Fruit fly (Drosophila melanogaster) whole organism, embryonic: Measurements from ENCODE around the gene CG34125.

Experiments
- Adf1 ChIP-seq: fragments of 200-800 bp; sonication (Bioruptor generic); IDR thresholded peaks from 2 replicates; pipeline ENCODE4 v1.3.6; 2022; ENCODE audit warnings: missing biosample characterization, missing genetic modification characterization
- Bteb2 ChIP-seq: fragments of 200-800 bp; sonication (Bioruptor generic); optimal IDR thresholded peaks from 2 replicates; lab custom pipeline; 2016; ENCODE audit warnings: missing biosample characterization, missing genetic modification characterization
- CG10431 ChIP-seq: fragments of 200-800 bp; sonication (Bioruptor generic); optimal IDR thresholded peaks from 3 replicates; lab custom pipeline; 2018; ENCODE audit warnings: missing biosample characterization, mild to moderate bottlenecking, missing genetic modification characterization
- CG10565 ChIP-seq: fragments of 200-800 bp; sonication (Bioruptor generic); optimal IDR thresholded peaks from 3 replicates; lab custom pipeline; 2016; ENCODE audit warnings: missing biosample characterization, mild to moderate bottlenecking, missing genetic modification characterization
- CG10959 ChIP-seq: fragments of 200-800 bp; sonication (Bioruptor generic); IDR thresholded peaks from 2 replicates; pipeline ENCODE4 v1.3.6; 2022; ENCODE audit warnings: missing biosample characterization, missing genetic modification characterization
- CG11504 ChIP-seq: fragments of 200-800 bp; sonication (Bioruptor generic); optimal IDR thresholded peaks from 3 replicates; lab custom pipeline; 2019; ENCODE audit warnings: missing biosample characterization, mild to moderate bottlenecking, missing genetic modification characterization, moderate library complexity
- CG11695 ChIP-seq: fragments of 200-800 bp; sonication (Bioruptor generic); IDR thresholded peaks from 3 replicates; pipeline ENCODE4 v1.3.6; 2022; ENCODE audit warnings: missing biosample characterization, missing genetic modification characterization
- CG12219 ChIP-seq: fragments of 200-800 bp; sonication (Bioruptor generic); optimal IDR thresholded peaks from 3 replicates; lab custom pipeline; 2018; ENCODE audit warnings: missing biosample characterization, mild to moderate bottlenecking, missing genetic modification characterization
- CG13424 ChIP-seq: fragments of 200-800 bp; sonication (Bioruptor generic); optimal IDR thresholded peaks from 2 replicates; lab custom pipeline; 2019; ENCODE audit warnings: missing biosample characterization, mild to moderate bottlenecking, missing genetic modification characterization, moderate library complexity
- CG13624 ChIP-seq: fragments of 200-800 bp; sonication (Bioruptor generic); optimal IDR thresholded peaks from 2 replicates; lab custom pipeline; 2016; ENCODE audit warnings: missing biosample characterization, missing genetic modification characterization
- CG18764 ChIP-seq: fragments of 200-800 bp; sonication (Bioruptor generic); optimal IDR thresholded peaks from 3 replicates; lab custom pipeline; 2016; ENCODE audit warnings: missing biosample characterization, missing genetic modification characterization
- CG33213 ChIP-seq: fragments of 200-800 bp; sonication (Bioruptor generic); optimal IDR thresholded peaks from 3 replicates; lab custom pipeline; 2016; ENCODE audit warnings: missing biosample characterization, missing genetic modification characterization
- CG5180 ChIP-seq: fragments of 200-800 bp; sonication (Bioruptor generic); optimal IDR thresholded peaks from 3 replicates; lab custom pipeline; 2017; ENCODE audit warnings: missing biosample characterization, missing genetic modification characterization, mild to moderate bottlenecking, moderate library complexity, missing genetic modification reagents
- CG5245 ChIP-seq: fragments of 200-800 bp; sonication (Bioruptor generic); optimal IDR thresholded peaks from 3 replicates; lab custom pipeline; 2016; ENCODE audit warnings: missing biosample characterization, missing genetic modification characterization
- CG6654 ChIP-seq: fragments of 200-800 bp; sonication (Bioruptor generic); optimal IDR thresholded peaks from 2 replicates; lab custom pipeline; 2017; ENCODE audit warnings: missing biosample characterization, mild to moderate bottlenecking, missing genetic modification characterization
- CG7357 ChIP-seq: fragments of 200-800 bp; sonication (Bioruptor generic); IDR thresholded peaks from 3 replicates; pipeline ENCODE4 v1.3.6; 2022; ENCODE audit warnings: missing biosample characterization, missing genetic modification characterization
- CG9817 ChIP-seq: fragments of 200-800 bp; sonication (Bioruptor generic); optimal IDR thresholded peaks from 2 replicates; lab custom pipeline; 2018; ENCODE audit warnings: missing biosample characterization, mild to moderate bottlenecking, missing genetic modification characterization, moderate library complexity
- CHES-1-like ChIP-seq: fragments of 200-800 bp; sonication (Bioruptor generic); optimal IDR thresholded peaks from 2 replicates; lab custom pipeline; 2016; ENCODE audit warnings: missing biosample characterization, missing genetic modification characterization
- CoRest ChIP-seq: fragments of 200-800 bp; sonication (Bioruptor generic); optimal IDR thresholded peaks from 3 replicates; lab custom pipeline; 2018; ENCODE audit warnings: missing biosample characterization, mild to moderate bottlenecking, missing genetic modification characterization, moderate library complexity
- Dad ChIP-seq: fragments of 200-800 bp; sonication (Bioruptor generic); optimal IDR thresholded peaks from 3 replicates; lab custom pipeline; 2016; ENCODE audit warnings: missing biosample characterization, missing genetic modification characterization
- Ets65A ChIP-seq: fragments of 200-800 bp; sonication (Bioruptor generic); peaks from one replicate; lab custom pipeline; 2016; ENCODE audit warnings: missing biosample characterization, missing genetic modification characterization
- HLH3B ChIP-seq: fragments of 200-800 bp; sonication (Bioruptor generic); IDR thresholded peaks from 2 replicates; pipeline ENCODE4 v1.3.6; 2022; ENCODE audit warnings: missing biosample characterization, missing genetic modification characterization
- HLH4C ChIP-seq: fragments of 200-800 bp; sonication (Bioruptor generic); IDR thresholded peaks from 3 replicates; pipeline ENCODE4 v1.3.6; 2022; ENCODE audit warnings: missing biosample characterization, missing genetic modification characterization; ENCODE audit not compliant: partially characterized antibody
- Max ChIP-seq: fragments of 200-800 bp; sonication (Bioruptor generic); optimal IDR thresholded peaks from 2 replicates; lab custom pipeline; 2016; ENCODE audit warnings: missing biosample characterization, mild to moderate bottlenecking, missing genetic modification characterization
- Med ChIP-seq: fragments of 200-800 bp; sonication (Bioruptor generic); peaks from one replicate; lab custom pipeline; 2016; ENCODE audit warnings: missing biosample characterization, missing genetic modification characterization, mild to moderate bottlenecking, inconsistent platforms, moderate library complexity
- Oli ChIP-seq: fragments of 200-800 bp; sonication (Bioruptor generic); optimal IDR thresholded peaks from 2 replicates; lab custom pipeline; 2018; ENCODE audit warnings: missing biosample characterization, mild to moderate bottlenecking, missing genetic modification characterization, moderate library complexity
- Pdp1 ChIP-seq, 2 experiments: fragments of 200-800 bp; sonication (Bioruptor generic); optimal IDR thresholded peaks; 3 replicates each; lab custom pipeline; 2016; ENCODE audit warnings: missing biosample characterization in 2 of 2, missing genetic modification characterization in 2 of 2, mild to moderate bottlenecking in 1 of 2, moderate library complexity in 1 of 2
- Sox102F ChIP-seq: fragments of 200-800 bp; sonication (Bioruptor generic); optimal IDR thresholded peaks from 2 replicates; lab custom pipeline; 2018; ENCODE audit warnings: missing biosample characterization, mild to moderate bottlenecking, missing genetic modification characterization, moderate library complexity
- Tbp ChIP-seq: fragments of >200 bp; optimal IDR thresholded peaks from 2 replicates; lab custom pipeline; 2018; ENCODE audit warnings: missing biosample characterization, missing genetic modification characterization
- ara ChIP-seq: fragments of 200-800 bp; sonication (Bioruptor generic); IDR thresholded peaks from 2 replicates; pipeline ENCODE4 v1.3.6; 2022; ENCODE audit warnings: missing biosample characterization, missing genetic modification characterization
- ash1 ChIP-seq: fragments of 200-800 bp; sonication (Bioruptor generic); optimal IDR thresholded peaks from 2 replicates; lab custom pipeline; 2018; ENCODE audit warnings: missing biosample characterization, mild to moderate bottlenecking, missing genetic modification characterization
- cad ChIP-seq: fragments of >200 bp; optimal IDR thresholded peaks from 2 replicates; lab custom pipeline; 2017; ENCODE audit warnings: missing biosample characterization, missing genetic modification characterization
- chn ChIP-seq: fragments of 200-800 bp; sonication (Bioruptor generic); optimal IDR thresholded peaks from 2 replicates; lab custom pipeline; 2016; ENCODE audit warnings: missing biosample characterization, missing genetic modification characterization
- ci ChIP-seq: fragments of 200-800 bp; sonication (Bioruptor generic); IDR thresholded peaks from 3 replicates; pipeline ENCODE4 v1.3.6; 2022; ENCODE audit warnings: missing biosample characterization, missing genetic modification characterization
- danr ChIP-seq: fragments of 200-800 bp; sonication (Bioruptor generic); IDR thresholded peaks from 2 replicates; pipeline ENCODE4 v1.3.6; 2022; ENCODE audit warnings: missing biosample characterization, missing genetic modification characterization
- en ChIP-seq: fragments of 200-800 bp; sonication (Bioruptor generic); optimal IDR thresholded peaks from 2 replicates; lab custom pipeline; 2016; ENCODE audit warnings: missing biosample characterization, missing genetic modification characterization
- esg ChIP-seq: fragments of 200-800 bp; sonication (Bioruptor generic); conservative IDR thresholded peaks from 2 replicates; pipeline ENCODE4 v1.3.6; 2022; ENCODE audit warnings: missing biosample characterization, missing genetic modification characterization
- fd3F ChIP-seq: fragments of 200-800 bp; sonication (Bioruptor generic); optimal IDR thresholded peaks from 2 replicates; lab custom pipeline; 2018; ENCODE audit warnings: missing biosample characterization, mild to moderate bottlenecking, missing genetic modification characterization, moderate library complexity
- ham ChIP-seq: fragments of 200-800 bp; sonication (Bioruptor generic); IDR thresholded peaks from 2 replicates; pipeline ENCODE4 v1.3.6; 2022; ENCODE audit warnings: missing biosample characterization, missing genetic modification characterization
- hkb ChIP-seq, 2 experiments: fragments of 200-800 bp in 1 of 2; fragments of >200 bp in 1 of 2; sonication (Bioruptor generic) in 1 of 2; IDR thresholded peaks in 1 of 2; optimal IDR thresholded peaks in 1 of 2; 2 replicates each; pipeline versions ENCODE4 v1.3.6 to Lab custom; 2017 to 2022; ENCODE audit warnings: missing biosample characterization in 1 of 2, missing genetic modification characterization in 1 of 2
- lilli ChIP-seq: fragments of 200-800 bp; sonication (Bioruptor generic); optimal IDR thresholded peaks from 3 replicates; lab custom pipeline; 2016; ENCODE audit warnings: missing biosample characterization, missing genetic modification characterization
- nerfin-1 ChIP-seq: fragments of 200-800 bp; sonication (Bioruptor generic); optimal IDR thresholded peaks from 3 replicates; lab custom pipeline; 2019; ENCODE audit warnings: missing biosample characterization, mild to moderate bottlenecking, missing genetic modification characterization, moderate library complexity
- prd ChIP-seq, 3 experiments: fragments of >200 bp in 2 of 3; fragments of 200-800 bp in 1 of 3; sonication (Bioruptor generic) in 1 of 3; optimal IDR thresholded peaks in 2 of 3; IDR thresholded peaks in 1 of 3; 2 replicates in 2 of 3; 3 replicates in 1 of 3; pipeline versions ENCODE4 v1.3.6 to Lab custom; 2017 to 2022; ENCODE audit warnings: missing biosample characterization in 1 of 3, missing genetic modification characterization in 1 of 3
- sens ChIP-seq: fragments of 200-800 bp; sonication (Bioruptor generic); peaks from one replicate; lab custom pipeline; 2016; ENCODE audit warnings: missing biosample characterization, missing genetic modification characterization
- slbo ChIP-seq: fragments of 200-800 bp; sonication (Bioruptor generic); IDR thresholded peaks from 2 replicates; pipeline ENCODE4 v1.3.6; 2022; ENCODE audit warnings: missing biosample characterization, missing genetic modification characterization
- tgo ChIP-seq: fragments of 200-800 bp; sonication (Bioruptor generic); IDR thresholded peaks from 3 replicates; pipeline ENCODE4 v1.3.6; 2022; ENCODE audit warnings: missing biosample characterization, missing genetic modification characterization
- toy ChIP-seq: fragments of 200-800 bp; sonication (Bioruptor generic); IDR thresholded peaks from 2 replicates; pipeline ENCODE4 v1.3.6; 2022; ENCODE audit warnings: missing biosample characterization, missing genetic modification characterization
- wdn ChIP-seq: fragments of 200-800 bp; sonication (Bioruptor generic); IDR thresholded peaks from 2 replicates; pipeline ENCODE4 v1.3.6; 2022; ENCODE audit warnings: missing biosample characterization, missing genetic modification characterization
- zen2 ChIP-seq: fragments of 200-800 bp; sonication (Bioruptor generic); IDR thresholded peaks from 3 replicates; pipeline ENCODE4 v1.3.6; 2022; ENCODE audit warnings: missing biosample characterization, missing genetic modification characterization; ENCODE audit not compliant: partially characterized antibody

Gene CG34125

dm6 chr2L:5002031-5002430, 36.6 kb downstream of the CG34125 start:
- 0 out of 2 replicates have a peak, but pooled peaks have one; percentile 17 for TF ChIP-seq wdn (GFP tag; lab: Robert Waterston, UW)
- no peak for TF ChIP-seq ara (GFP tag; lab: Robert Waterston, UW)
- TF ChIP-seq Dad (GFP tag; lab: Kevin White, UChicago) = no peak
- peak; percentile 92 for TF ChIP-seq CG6654 (GFP tag; lab: Kevin White, UChicago)
- no peak for TF ChIP-seq lilli (GFP tag; lab: Kevin White, UChicago)
- no peak for TF ChIP-seq CG10431 (GFP tag; lab: Kevin White, UChicago)
- no peak for TF ChIP-seq nerfin-1 (tag; lab: Kevin White, UChicago)
- no peak for TF ChIP-seq chn
- 0 out of 2 replicates have a peak, but pooled peaks have one; percentile 5 for TF ChIP-seq slbo (GFP tag; lab: Robert Waterston, UW)
- no peak for TF ChIP-seq Adf1 (GFP tag; lab: Robert Waterston, UW)
- TF ChIP-seq fd3F = no peak
- no peak for TF ChIP-seq CG7357
- TF ChIP-seq cad (GFP tag; lab: Kevin White, UChicago) = peak; percentile 33
- no peak for TF ChIP-seq CG13424 (tag; lab: Kevin White, UChicago)
- TF ChIP-seq Med (GFP tag; lab: Kevin White, UChicago) = peak; percentile 40
- TF ChIP-seq CG13624 (GFP tag; lab: Kevin White, UChicago) = no peak
- TF ChIP-seq Tbp = no peak
- TF ChIP-seq toy = peak; percentile 41; the same call in 1 of the 2 replicates
- TF ChIP-seq hkb (optimal IDR thresholded peaks at IDR 0.05; lab: Kevin White, UChicago) = no peak
- TF ChIP-seq hkb (GFP tag; IDR thresholded peaks at IDR 0.05; lab: Robert Waterston, UW) = no peak
- no peak for TF ChIP-seq CG5180
- TF ChIP-seq CG12219 (GFP tag; lab: Kevin White, UChicago) = no peak

DNA sequence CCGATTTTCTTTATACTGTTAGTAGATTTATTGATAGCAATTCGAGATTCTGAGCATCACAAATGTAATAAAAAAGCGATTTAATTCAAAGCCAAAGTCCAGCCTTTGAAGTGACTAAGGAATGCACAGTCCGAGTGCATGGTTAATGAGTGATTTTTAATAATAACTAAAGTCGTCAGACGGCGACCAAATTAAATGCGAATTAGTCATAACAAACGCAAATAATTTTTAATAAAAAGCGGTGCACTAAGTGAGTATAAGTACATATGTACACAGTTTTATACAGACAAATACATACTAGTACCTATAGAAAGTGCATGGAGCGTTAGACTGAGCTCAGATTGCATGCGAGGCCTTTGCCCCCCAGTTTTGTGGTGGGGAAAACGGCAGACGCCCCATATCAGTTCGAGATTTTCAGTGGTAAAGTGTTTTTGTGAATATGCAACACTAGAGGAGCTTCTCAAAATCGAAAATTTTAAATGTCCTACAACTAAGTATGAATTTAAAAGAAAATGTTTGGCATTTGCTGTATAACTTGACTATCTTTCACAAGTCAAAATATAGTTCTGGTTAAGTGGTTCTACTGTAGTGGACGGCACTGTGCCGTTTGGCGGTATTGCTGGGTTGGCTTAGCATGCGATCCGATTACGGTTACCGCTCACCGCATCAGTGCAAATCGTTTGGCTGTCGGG, 37.4 kb downstream of the CG34125 start:
- TF ChIP-seq en (GFP tag; lab: Kevin White, UChicago) = no peak
- no peak for TF ChIP-seq HLH4C (GFP tag; lab: Robert Waterston, UW)
- TF ChIP-seq CG11695 = 0 out of 3 replicates have a peak, but pooled peaks have one; percentile 23
- no peak for TF ChIP-seq prd (optimal IDR thresholded peaks at IDR 0.05; lab: Kevin White, UChicago)
- TF ChIP-seq prd (GFP tag; IDR thresholded peaks at IDR 0.05; lab: Robert Waterston, UW) = no peak
- TF ChIP-seq Med (GFP tag; lab: Kevin White, UChicago) = peak; percentile 27
- TF ChIP-seq danr (GFP tag; lab: Robert Waterston, UW) = no peak
- TF ChIP-seq zen2 = no peak
- TF ChIP-seq Bteb2 = no peak
- TF ChIP-seq Pdp1 (GFP tag; optimal IDR thresholded peaks at IDR 0.05; lab: Kevin White, UChicago) = no peak
- peak; percentile 72 for TF ChIP-seq sens (GFP tag; lab: Kevin White, UChicago)
- no peak for TF ChIP-seq Max (GFP tag; lab: Kevin White, UChicago)
- no peak for TF ChIP-seq CG10959 (GFP tag; lab: Robert Waterston, UW)
- no peak for TF ChIP-seq CG9817 (tag; lab: Kevin White, UChicago)
- 0 out of 3 replicates have a peak, but pooled peaks have one; percentile 13 for TF ChIP-seq tgo
- TF ChIP-seq CG10565 (GFP tag; lab: Kevin White, UChicago) = no peak
- TF ChIP-seq ham (GFP tag; lab: Robert Waterston, UW) = no peak
- TF ChIP-seq Sox102F = peak; percentile 29
- no peak for TF ChIP-seq Ets65A (GFP tag; lab: Kevin White, UChicago)
- peak; percentile 35; the same call in 1 of the 2 replicates for TF ChIP-seq HLH3B (GFP tag; lab: Robert Waterston, UW)
- TF ChIP-seq CG18764 (GFP tag; lab: Kevin White, UChicago) = no peak
- no peak for TF ChIP-seq CG33213 (GFP tag; lab: Kevin White, UChicago)
- peak; percentile 7 for TF ChIP-seq Oli (tag; lab: Kevin White, UChicago)
- TF ChIP-seq ash1 (GFP tag; lab: Kevin White, UChicago) = no peak
- TF ChIP-seq CG5245 = no peak
- 0 out of 2 replicates have a peak, but pooled peaks have one; percentile 17 for TF ChIP-seq esg
- no peak for TF ChIP-seq CHES-1-like (GFP tag; lab: Kevin White, UChicago)
- TF ChIP-seq ci (GFP tag; lab: Robert Waterston, UW) = 0 out of 3 replicates have a peak, but pooled peaks have one; percentile 40
- TF ChIP-seq CG11504 (tag; lab: Kevin White, UChicago) = peak; percentile 15
- TF ChIP-seq cad (GFP tag; lab: Kevin White, UChicago) = no peak
- no peak for TF ChIP-seq CoRest
